Worm (Caenorhabditis elegans) whole organism, L1 larva: Measurements from ENCODE around the gene fbxa-210.

Source experiments
- C04F5.9 ChIP-seq: sonication (generic microtip); optimal IDR thresholded peaks from 2 replicates; lab custom pipeline; 2016; ENCODE audit warnings: missing genetic modification characterization, missing compliant biosample characterization
- C34B4.2 ChIP-seq: sonication (generic microtip); optimal IDR thresholded peaks from 2 replicates; lab custom pipeline; 2017; ENCODE audit warnings: mild to moderate bottlenecking, missing genetic modification characterization, missing compliant biosample characterization
- F16B12.6 ChIP-seq: fragments of 150-350 bp; optimal IDR thresholded peaks from 2 replicates; lab custom pipeline; 2014; ENCODE audit warnings: missing biosample characterization, missing genetic modification characterization
- ama-1 ChIP-seq: fragments of 150-350 bp; optimal IDR thresholded peaks from 2 replicates; lab custom pipeline; 2014
- ceh-63 ChIP-seq: fragments of 200-800 bp; sonication (Bioruptor generic); optimal IDR thresholded peaks from 2 replicates; lab custom pipeline; 2018; ENCODE audit warnings: mild to moderate bottlenecking, missing genetic modification characterization, missing compliant biosample characterization
- ceh-90 ChIP-seq: sonication (generic microtip); optimal IDR thresholded peaks from 2 replicates; lab custom pipeline; 2016; ENCODE audit warnings: missing genetic modification characterization, missing compliant biosample characterization
- ces-1 ChIP-seq: fragments of 150-350 bp; optimal IDR thresholded peaks from 2 replicates; lab custom pipeline; 2014; ENCODE audit warnings: missing biosample characterization, missing genetic modification reagents, missing genetic modification characterization
- dpl-1 ChIP-seq, 3 experiments: fragments of 150-350 bp in 2 of 3; sonication (generic microtip) in 1 of 3; optimal IDR thresholded peaks; 2 replicates each; lab custom pipeline; 2014 to 2017; ENCODE audit warnings: missing biosample characterization in 3 of 3, missing genetic modification characterization in 3 of 3, missing genetic modification reagents in 3 of 3
- dsc-1 ChIP-seq: sonication (generic microtip); optimal IDR thresholded peaks from 2 replicates; lab custom pipeline; 2016; ENCODE audit warnings: mild to moderate bottlenecking, missing genetic modification characterization, missing compliant biosample characterization
- efl-1 ChIP-seq, 4 experiments: fragments of 150-350 bp; optimal IDR thresholded peaks in 3 of 4; peaks in 1 of 4; 1 replicate in 1 of 4; 2 replicates in 3 of 4; lab custom pipeline; 2014; ENCODE audit warnings: missing biosample characterization in 2 of 4, missing genetic modification characterization in 2 of 4, missing genetic modification reagents in 2 of 4
- efl-3 ChIP-seq: fragments of 200-800 bp; sonication (Bioruptor generic); optimal IDR thresholded peaks from 2 replicates; lab custom pipeline; 2018; ENCODE audit warnings: mild to moderate bottlenecking, missing genetic modification characterization, missing compliant biosample characterization
- egl-27 ChIP-seq, 2 experiments: fragments of 150-350 bp in 1 of 2; sonication (generic microtip); optimal IDR thresholded peaks; 3 replicates each; lab custom pipeline; 2017 to 2018; ENCODE audit warnings: missing biosample characterization in 2 of 2, missing genetic modification characterization in 2 of 2, missing genetic modification reagents in 2 of 2
- ets-5 ChIP-seq: fragments of 200-800 bp; sonication (Bioruptor generic); IDR thresholded peaks from 2 replicates; pipeline ENCODE4 v1.3.6; 2022; ENCODE audit warnings: missing genetic modification characterization, missing compliant biosample characterization
- fkh-4 ChIP-seq: sonication (generic microtip); optimal IDR thresholded peaks from 2 replicates; lab custom pipeline; 2016; ENCODE audit warnings: missing compliant biosample characterization, missing genetic modification characterization, borderline replicate concordance
- grh-1 ChIP-seq: fragments of 200-800 bp; sonication (Bioruptor generic); IDR thresholded peaks from 2 replicates; pipeline ENCODE4 v1.3.6; 2022; ENCODE audit warnings: missing genetic modification reagents, missing genetic modification characterization, missing compliant biosample characterization
- hlh-4 ChIP-seq: sonication (generic microtip); optimal IDR thresholded peaks from 2 replicates; lab custom pipeline; 2016; ENCODE audit warnings: mild to moderate bottlenecking, missing genetic modification characterization, missing compliant biosample characterization
- hpl-2 ChIP-seq: fragments of 150-350 bp; optimal IDR thresholded peaks from 2 replicates; lab custom pipeline; 2014; ENCODE audit warnings: missing biosample characterization, missing genetic modification reagents, missing genetic modification characterization
- irx-1 ChIP-seq: sonication (generic microtip); optimal IDR thresholded peaks from 2 replicates; lab custom pipeline; 2016; ENCODE audit warnings: missing genetic modification characterization, missing compliant biosample characterization
- isw-1 ChIP-seq: fragments of 200-800 bp; sonication (Bioruptor generic); IDR thresholded peaks from 2 replicates; pipeline ENCODE4 v1.3.6; 2022; ENCODE audit warnings: missing genetic modification characterization, missing compliant biosample characterization
- jun-1 ChIP-seq: fragments of 150-350 bp; optimal IDR thresholded peaks from 2 replicates; lab custom pipeline; 2014; ENCODE audit warnings: missing biosample characterization, missing genetic modification reagents, missing genetic modification characterization
- lin-13 ChIP-seq: fragments of 150-350 bp; optimal IDR thresholded peaks from 2 replicates; lab custom pipeline; 2014; ENCODE audit warnings: missing biosample characterization, missing genetic modification reagents, missing genetic modification characterization
- lin-15B ChIP-seq: fragments of 150-350 bp; sonication (generic microtip); optimal IDR thresholded peaks from 3 replicates; lab custom pipeline; 2014; ENCODE audit warnings: missing biosample characterization, missing genetic modification characterization
- lsy-2 ChIP-seq, 2 experiments: fragments of 150-350 bp; optimal IDR thresholded peaks; 2 replicates each; lab custom pipeline; 2014; ENCODE audit warnings: missing biosample characterization in 2 of 2, missing genetic modification characterization in 2 of 2
- mab-9 ChIP-seq: fragments of 200-800 bp; sonication (Bioruptor generic); IDR thresholded peaks from 2 replicates; pipeline ENCODE4 v1.3.6; 2022; ENCODE audit warnings: missing genetic modification reagents, missing genetic modification characterization, missing compliant biosample characterization
- mdl-1 ChIP-seq, 2 experiments: fragments of 150-350 bp; optimal IDR thresholded peaks; 2 replicates each; lab custom pipeline; 2014 to 2017; ENCODE audit warnings: missing biosample characterization in 2 of 2, missing genetic modification characterization in 2 of 2, inconsistent platforms in 1 of 2
- mef-2 ChIP-seq: fragments of 150-350 bp; optimal IDR thresholded peaks from 2 replicates; lab custom pipeline; 2014; ENCODE audit warnings: missing biosample characterization, missing genetic modification characterization
- mep-1 ChIP-seq: fragments of 150-350 bp; optimal IDR thresholded peaks from 2 replicates; lab custom pipeline; 2014; ENCODE audit warnings: missing biosample characterization, missing genetic modification characterization
- nhr-12 ChIP-seq: sonication (generic microtip); optimal IDR thresholded peaks from 2 replicates; lab custom pipeline; 2017; ENCODE audit warnings: missing biosample characterization, missing genetic modification characterization
- nhr-19 ChIP-seq: fragments of 200-800 bp; sonication (Bioruptor generic); conservative IDR thresholded peaks from 2 replicates; pipeline ENCODE4 v1.3.6; 2022; ENCODE audit warnings: missing genetic modification characterization, missing compliant biosample characterization
- nhr-47 ChIP-seq: sonication (generic microtip); optimal IDR thresholded peaks from 2 replicates; lab custom pipeline; 2016; ENCODE audit warnings: mild to moderate bottlenecking, missing genetic modification characterization, moderate library complexity, missing compliant biosample characterization
- nhr-71 ChIP-seq: sonication (generic microtip); optimal IDR thresholded peaks from 2 replicates; lab custom pipeline; 2016; ENCODE audit warnings: mild to moderate bottlenecking, missing genetic modification characterization, moderate library complexity, missing compliant biosample characterization
- nhr-76 ChIP-seq: sonication (generic microtip); optimal IDR thresholded peaks from 2 replicates; lab custom pipeline; 2017; ENCODE audit warnings: missing biosample characterization, missing genetic modification characterization
- nhr-77 ChIP-seq: fragments of 150-350 bp; optimal IDR thresholded peaks from 2 replicates; lab custom pipeline; 2014; ENCODE audit warnings: missing biosample characterization, missing genetic modification characterization
- nhr-84 ChIP-seq: sonication (generic microtip); optimal IDR thresholded peaks from 2 replicates; lab custom pipeline; 2017; ENCODE audit warnings: missing biosample characterization, missing genetic modification characterization
- nhr-85 ChIP-seq: sonication (generic microtip); peaks from one replicate; lab custom pipeline; 2016; ENCODE audit warnings: missing genetic modification characterization, inconsistent platforms, missing compliant biosample characterization
- nhr-90 ChIP-seq: sonication (generic microtip); optimal IDR thresholded peaks from 2 replicates; lab custom pipeline; 2016; ENCODE audit warnings: mild to moderate bottlenecking, missing genetic modification characterization, missing compliant biosample characterization; ENCODE audit not compliant: poor library complexity
- pax-3 ChIP-seq: fragments of 200-800 bp; sonication (Bioruptor generic); optimal IDR thresholded peaks from 2 replicates; lab custom pipeline; 2018; ENCODE audit warnings: mild to moderate bottlenecking, missing genetic modification characterization, moderate library complexity, missing compliant biosample characterization
- snu-23 ChIP-seq: sonication (generic microtip); optimal IDR thresholded peaks from 2 replicates; lab custom pipeline; 2016; ENCODE audit warnings: missing genetic modification characterization, missing compliant biosample characterization
- sox-4 ChIP-seq: sonication (generic microtip); optimal IDR thresholded peaks from 2 replicates; lab custom pipeline; 2016; ENCODE audit warnings: missing genetic modification characterization, missing compliant biosample characterization
- unc-130 ChIP-seq: fragments of 150-350 bp; optimal IDR thresholded peaks from 2 replicates; lab custom pipeline; 2017; ENCODE audit warnings: missing biosample characterization, missing genetic modification characterization, inconsistent platforms
- unc-30 ChIP-seq: sonication (generic microtip); optimal IDR thresholded peaks from 2 replicates; lab custom pipeline; 2017; ENCODE audit warnings: missing biosample characterization, missing genetic modification characterization
- unc-98 ChIP-seq: fragments of 200-800 bp; sonication (Bioruptor generic); IDR thresholded peaks from 2 replicates; pipeline ENCODE4 v1.3.6; 2022; ENCODE audit warnings: missing genetic modification characterization, missing compliant biosample characterization
- vab-15 ChIP-seq: sonication (generic microtip); optimal IDR thresholded peaks from 2 replicates; lab custom pipeline; 2017; ENCODE audit warnings: missing genotype, mild to moderate bottlenecking, missing genetic modification characterization, missing compliant biosample characterization
- xbp-1 ChIP-seq: sonication (generic microtip); optimal IDR thresholded peaks from 2 replicates; lab custom pipeline; 2016; ENCODE audit warnings: missing genetic modification characterization, missing compliant biosample characterization
- ztf-11 ChIP-seq, 2 experiments: sonication (generic microtip); optimal IDR thresholded peaks; 2 replicates each; lab custom pipeline; 2016 to 2017; ENCODE audit warnings: missing genetic modification characterization in 2 of 2, missing biosample characterization in 1 of 2, missing compliant biosample characterization in 1 of 2
- ztf-4 ChIP-seq: fragments of 150-350 bp; optimal IDR thresholded peaks from 2 replicates; lab custom pipeline; 2014; ENCODE audit warnings: missing biosample characterization, missing genetic modification characterization

The fbxa-210 gene

DNA sequence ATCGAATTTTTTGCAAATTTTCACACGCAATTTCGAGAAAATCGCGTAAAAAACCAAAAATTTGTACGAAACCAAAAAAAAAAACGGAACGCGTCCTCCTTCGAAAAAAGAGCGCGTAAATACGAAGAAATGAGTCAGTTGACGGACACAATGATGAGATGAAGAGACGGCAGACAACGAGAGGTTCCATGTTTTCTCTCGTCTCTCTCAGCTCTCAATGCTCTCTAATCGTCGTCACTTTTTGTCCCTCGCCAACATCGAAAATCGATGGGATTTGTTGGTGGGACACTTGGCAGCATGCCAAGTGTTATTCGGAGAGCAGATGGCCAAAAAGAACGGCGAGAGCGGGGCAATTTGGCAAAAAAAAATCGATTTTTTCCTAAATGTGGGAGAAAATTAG, 46.0 kb upstream of the fbxa-210 start (continued):
- TF ChIP-seq nhr-19: peak; percentile 88
- peak; percentile 89 for TF ChIP-seq nhr-47
- no peak for TF ChIP-seq vab-15 (tag; lab: Kevin White, UChicago)
- no peak for TF ChIP-seq fkh-4 (tag; lab: Kevin White, UChicago)
- TF ChIP-seq nhr-85: peak; percentile 83
- TF ChIP-seq unc-98 (GFP tag; lab: Robert Waterston, UW): no peak
- no peak for TF ChIP-seq nhr-90 (tag; lab: Kevin White, UChicago)
- TF ChIP-seq xbp-1 (tag; lab: Kevin White, UChicago): peak; percentile 73
- TF ChIP-seq mab-9: no peak
- TF ChIP-seq ces-1 (GFP tag; lab: Kevin White, UChicago): no peak
- TF ChIP-seq mep-1 (tag; lab: Kevin White, UChicago): peak; percentile 85
- TF ChIP-seq ceh-90: no peak
- TF ChIP-seq pax-3: peak; percentile 17
- no peak for TF ChIP-seq nhr-12 (tag; lab: Kevin White, UChicago)
- peak; percentile 54 for TF ChIP-seq irx-1
- peak; percentile 17 for TF ChIP-seq lin-15B (tag; lab: Kevin White, UChicago)
- no peak for TF ChIP-seq hpl-2 (GFP tag; lab: Kevin White, UChicago)
- peak; percentile 78 for TF ChIP-seq dsc-1 (tag; lab: Kevin White, UChicago)
- TF ChIP-seq mdl-1 (tag; optimal IDR thresholded peaks at IDR 0.05; lab: Kevin White, UChicago): peak in 1 of 2 experiments; percentile 52
- TF ChIP-seq dpl-1 (GFP tag; optimal IDR thresholded peaks at IDR 0.05; lab: Kevin White, UChicago): peak; percentile 66 to 74 (median 73)
- no peak for TF ChIP-seq nhr-84
- peak; percentile 78 for TF ChIP-seq jun-1 (tag; lab: Kevin White, UChicago)
- no peak for TF ChIP-seq sox-4 (tag; lab: Kevin White, UChicago)
- peak; percentile 75 to 81 for TF ChIP-seq lsy-2 (tag; optimal IDR thresholded peaks at IDR 0.05; lab: Kevin White, UChicago)
- peak; percentile 91 for TF ChIP-seq nhr-71 (tag; lab: Kevin White, UChicago)
- no peak for TF ChIP-seq C34B4.2 (tag; lab: Kevin White, UChicago)
- peak; percentile 67 for TF ChIP-seq isw-1
- peak; percentile 10; the same call in 1 of the 2 replicates for TF ChIP-seq grh-1
- TF ChIP-seq mef-2 (tag; lab: Kevin White, UChicago): no peak
- no peak for TF ChIP-seq ceh-63 (GFP tag; lab: Kevin White, UChicago)
- peak; percentile 8 for TF ChIP-seq F16B12.6 (tag; lab: Kevin White, UChicago)
- TF ChIP-seq ets-5 (GFP tag; lab: Robert Waterston, UW): no peak
- TF ChIP-seq ama-1: no peak
- no peak for TF ChIP-seq hlh-4 (tag; lab: Kevin White, UChicago)
- peak; percentile 62 for TF ChIP-seq ztf-4 (tag; lab: Kevin White, UChicago)
- peak in 1 of 2 experiments; percentile 60 for TF ChIP-seq ztf-11 (tag; optimal IDR thresholded peaks at IDR 0.05; lab: Kevin White, UChicago)
- peak; percentile 50 for TF ChIP-seq nhr-77 (tag; lab: Kevin White, UChicago)
- TF ChIP-seq efl-3 (GFP tag; lab: Kevin White, UChicago): no peak
- TF ChIP-seq efl-1 (optimal IDR thresholded peaks at IDR 0.05; lab: Kevin White, UChicago): peak; percentile 88 to 95
- peak; percentile 75 to 96 for TF ChIP-seq efl-1 (GFP tag; optimal IDR thresholded peaks at IDR 0.05 in 1 of 2; lab: Kevin White, UChicago)
- peak; percentile 29 for TF ChIP-seq unc-30 (tag; lab: Kevin White, UChicago)
- TF ChIP-seq nhr-76 (tag; lab: Kevin White, UChicago): no peak
- TF ChIP-seq, all 84 proteins: peak for 42

DNA sequence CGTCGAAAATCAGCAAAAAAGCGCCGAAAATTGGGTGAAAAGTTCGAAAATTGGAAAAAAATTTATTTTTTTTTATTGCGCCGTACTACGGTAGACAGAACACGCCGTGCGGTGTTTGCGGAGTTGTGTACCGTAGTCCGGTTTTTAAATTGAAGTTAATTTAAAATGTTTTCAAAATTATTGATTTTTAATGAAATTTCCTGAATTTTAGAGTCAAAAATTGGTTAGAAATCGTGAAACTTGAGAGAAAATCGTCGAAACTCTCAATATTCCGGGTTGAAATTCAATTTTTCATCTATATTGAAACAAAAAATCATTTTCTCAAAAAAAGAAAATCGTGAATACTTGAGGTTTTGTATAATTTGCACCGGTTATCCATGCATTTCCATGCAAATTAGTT, 43.3 kb upstream of the fbxa-210 start, which contains the start of gene nova-1:
nova-1 (minus strand) TSS at position 101 of the 400 bp plus-strand sequence.
- no peak for TF ChIP-seq irx-1
- no peak for TF ChIP-seq unc-130 (tag; lab: Kevin White, UChicago)
- TF ChIP-seq nhr-84: no peak
- TF ChIP-seq C04F5.9 (tag; lab: Kevin White, UChicago): no peak
- no peak for TF ChIP-seq nhr-90 (tag; lab: Kevin White, UChicago)
- no peak for TF ChIP-seq snu-23
- no peak for TF ChIP-seq nhr-47
- no peak for TF ChIP-seq ces-1 (GFP tag; lab: Kevin White, UChicago)
- no peak for TF ChIP-seq mep-1 (tag; lab: Kevin White, UChicago)
- no peak for TF ChIP-seq C34B4.2 (tag; lab: Kevin White, UChicago)
- no peak for TF ChIP-seq lin-13 (GFP tag; lab: Kevin White, UChicago)
- TF ChIP-seq xbp-1 (tag; lab: Kevin White, UChicago): no peak
- TF ChIP-seq egl-27 (tag; optimal IDR thresholded peaks at IDR 0.05; lab: Kevin White, UChicago): no peak
